Worm (Caenorhabditis elegans) whole organism, mixed stage, embryonic: ENCODE results near the gene crn-5.

ENCODE experiments used
- M03D4.4 ChIP-seq: sonication (generic microtip); optimal IDR thresholded peaks from 2 replicates; lab custom pipeline; 2017; ENCODE audit warnings: mild to moderate bottlenecking, missing genetic modification characterization, missing compliant biosample characterization
- bed-3 ChIP-seq: fragments of 200-800 bp; sonication (Bioruptor generic); optimal IDR thresholded peaks from 3 replicates; lab custom pipeline; 2018; ENCODE audit warnings: mild to moderate bottlenecking, missing genetic modification characterization, moderate library complexity, missing compliant biosample characterization
- blmp-1 ChIP-seq: fragments of 150-350 bp; optimal IDR thresholded peaks from 2 replicates; lab custom pipeline; 2014; ENCODE audit warnings: missing biosample characterization, missing genetic modification characterization
- ceh-39 ChIP-seq: fragments of 150-350 bp; optimal IDR thresholded peaks from 2 replicates; lab custom pipeline; 2014; ENCODE audit warnings: missing biosample characterization, missing genetic modification characterization
- ceh-43 ChIP-seq: fragments of 200-800 bp; sonication (Bioruptor generic); optimal IDR thresholded peaks from 2 replicates; lab custom pipeline; 2018; ENCODE audit warnings: mild to moderate bottlenecking, missing genetic modification characterization, moderate library complexity, missing compliant biosample characterization
- ceh-83 ChIP-seq: fragments of 200-800 bp; sonication (Bioruptor generic); optimal IDR thresholded peaks from 2 replicates; lab custom pipeline; 2018; ENCODE audit warnings: mild to moderate bottlenecking, missing genetic modification characterization, missing compliant biosample characterization
- ces-1 ChIP-seq: fragments of 150-350 bp; optimal IDR thresholded peaks from 2 replicates; lab custom pipeline; 2014; ENCODE audit warnings: missing biosample characterization, missing genetic modification reagents, missing genetic modification characterization
- cnd-1 ChIP-seq: fragments of 200-800 bp; sonication (Bioruptor generic); optimal IDR thresholded peaks from 2 replicates; lab custom pipeline; 2018; ENCODE audit warnings: mild to moderate bottlenecking, missing genetic modification characterization, missing compliant biosample characterization
- drap-1 ChIP-seq: fragments of 200-800 bp; sonication (Bioruptor generic); optimal IDR thresholded peaks from 3 replicates; lab custom pipeline; 2018; ENCODE audit warnings: mild to moderate bottlenecking, missing genetic modification characterization, missing compliant biosample characterization
- elt-1 ChIP-seq: sonication (generic microtip); optimal IDR thresholded peaks from 2 replicates; lab custom pipeline; 2017; ENCODE audit warnings: missing genetic modification characterization, mild to moderate bottlenecking, missing compliant biosample characterization, antibody characterized with exemption, moderate library complexity, borderline replicate concordance; ENCODE audit not compliant: insufficient read depth
- elt-3 ChIP-seq: fragments of 150-350 bp; optimal IDR thresholded peaks from 2 replicates; lab custom pipeline; 2014; ENCODE audit warnings: missing biosample characterization, missing genetic modification characterization
- flh-1 ChIP-seq: fragments of 200-800 bp; sonication (Bioruptor generic); optimal IDR thresholded peaks from 2 replicates; lab custom pipeline; 2018; ENCODE audit warnings: mild to moderate bottlenecking, missing genetic modification characterization, moderate library complexity, missing compliant biosample characterization
- ham-2 ChIP-seq: fragments of 200-800 bp; sonication (Bioruptor generic); optimal IDR thresholded peaks from 2 replicates; lab custom pipeline; 2018; ENCODE audit warnings: mild to moderate bottlenecking, missing genetic modification characterization, missing compliant biosample characterization
- hlh-1 ChIP-seq: fragments of 150-350 bp; optimal IDR thresholded peaks from 2 replicates; lab custom pipeline; 2014; ENCODE audit warnings: missing biosample characterization, missing genetic modification reagents, missing genetic modification characterization
- lin-13 ChIP-seq: fragments of 150-350 bp; optimal IDR thresholded peaks from 2 replicates; lab custom pipeline; 2014; ENCODE audit warnings: missing biosample characterization, missing genetic modification characterization
- lsy-2 ChIP-seq: fragments of 150-350 bp; optimal IDR thresholded peaks from 2 replicates; lab custom pipeline; 2014; ENCODE audit warnings: missing biosample characterization, missing genetic modification characterization
- mab-5 ChIP-seq: fragments of 150-350 bp; optimal IDR thresholded peaks from 2 replicates; lab custom pipeline; 2014; ENCODE audit warnings: missing biosample characterization, missing genetic modification characterization
- mep-1 ChIP-seq: fragments of 150-350 bp; optimal IDR thresholded peaks from 2 replicates; lab custom pipeline; 2017; ENCODE audit warnings: missing biosample characterization, missing genetic modification reagents, missing genetic modification characterization, inconsistent platforms
- mls-2 ChIP-seq: sonication (generic microtip); optimal IDR thresholded peaks from 2 replicates; lab custom pipeline; 2016; ENCODE audit warnings: mild to moderate bottlenecking, missing genetic modification characterization, moderate library complexity, missing compliant biosample characterization
- nhr-12 ChIP-seq: fragments of 150-350 bp; optimal IDR thresholded peaks from 2 replicates; lab custom pipeline; 2014; ENCODE audit warnings: missing biosample characterization, missing genetic modification characterization
- nhr-2 ChIP-seq: fragments of 150-350 bp; optimal IDR thresholded peaks from 2 replicates; lab custom pipeline; 2014; ENCODE audit warnings: missing biosample characterization, missing genetic modification characterization
- nhr-237 ChIP-seq: fragments of 150-350 bp; optimal IDR thresholded peaks from 2 replicates; lab custom pipeline; 2014; ENCODE audit warnings: missing biosample characterization, missing genetic modification characterization
- nhr-28 ChIP-seq: fragments of 150-350 bp; optimal IDR thresholded peaks from 2 replicates; lab custom pipeline; 2014; ENCODE audit warnings: missing biosample characterization, missing genetic modification characterization
- nhr-76 ChIP-seq: sonication (generic microtip); optimal IDR thresholded peaks from 2 replicates; lab custom pipeline; 2017; ENCODE audit warnings: missing biosample characterization, missing genetic modification characterization
- pha-4 ChIP-seq: fragments of 150-350 bp; optimal IDR thresholded peaks from 2 replicates; lab custom pipeline; 2018; ENCODE audit warnings: missing biosample characterization, missing genetic modification reagents, missing genetic modification characterization
- sem-2 ChIP-seq: fragments of 200-800 bp; sonication (Bioruptor generic); optimal IDR thresholded peaks from 2 replicates; lab custom pipeline; 2018; ENCODE audit warnings: mild to moderate bottlenecking, missing genetic modification characterization, missing compliant biosample characterization
- snpc-4 ChIP-seq: fragments of 150-350 bp; optimal IDR thresholded peaks from 2 replicates; lab custom pipeline; 2014; ENCODE audit warnings: missing biosample characterization, missing genetic modification characterization
- sptf-1 ChIP-seq: sonication (generic microtip); optimal IDR thresholded peaks from 2 replicates; lab custom pipeline; 2017; ENCODE audit warnings: mild to moderate bottlenecking, missing genetic modification characterization, moderate library complexity, missing compliant biosample characterization
- tbx-8 ChIP-seq: fragments of 200-800 bp; sonication (Bioruptor generic); optimal IDR thresholded peaks from 2 replicates; lab custom pipeline; 2018; ENCODE audit warnings: mild to moderate bottlenecking, missing genetic modification characterization, moderate library complexity, missing compliant biosample characterization
- unc-120 ChIP-seq: sonication (generic microtip); optimal IDR thresholded peaks from 2 replicates; lab custom pipeline; 2017; ENCODE audit warnings: missing genetic modification characterization, missing compliant biosample characterization; ENCODE audit not compliant: poor library complexity, severe bottlenecking
- unc-39 ChIP-seq: fragments of 150-350 bp; optimal IDR thresholded peaks from 2 replicates; lab custom pipeline; 2014; ENCODE audit warnings: missing biosample characterization, missing genetic modification characterization
- unc-62 ChIP-seq: fragments of 150-350 bp; optimal IDR thresholded peaks from 2 replicates; lab custom pipeline; 2014; ENCODE audit warnings: missing biosample characterization, missing genetic modification reagents, missing genetic modification characterization
- zip-8 ChIP-seq: fragments of 150-350 bp; optimal IDR thresholded peaks from 2 replicates; lab custom pipeline; 2014; ENCODE audit warnings: missing biosample characterization, missing genetic modification characterization
- ztf-11 ChIP-seq: fragments of 150-350 bp; optimal IDR thresholded peaks from 2 replicates; lab custom pipeline; 2014; ENCODE audit warnings: missing biosample characterization, missing genetic modification characterization

crn-5 gene

ce11 chrII:10594312-10594711 lies 1.8 kb downstream of the crn-5 start:
- TF ChIP-seq ceh-39: no peak
- TF ChIP-seq flh-1 (GFP tag; lab: Kevin White, UChicago): no peak
- TF ChIP-seq lin-13 (tag; lab: Kevin White, UChicago): no peak
- peak; percentile 94 for TF ChIP-seq zip-8 (tag; lab: Kevin White, UChicago)

ce11 chrII:10594758-10595157 lies 2.2 kb downstream of the crn-5 start, which contains the start of gene C14A4.6:
Gene C14A4.6 (minus strand): TSS chrII:10594776.
- TF ChIP-seq ztf-11 (tag; lab: Kevin White, UChicago) (no peak), snpc-4 (no peak), pha-4 (no peak), nhr-2 (no peak), M03D4.4 (tag; lab: Kevin White, UChicago) (no peak), zip-8 (tag; lab: Kevin White, UChicago) (no peak), lsy-2 (tag; lab: Kevin White, UChicago) (no peak), nhr-12 (no peak), nhr-76 (no peak), unc-120 (tag; lab: Kevin White, UChicago) (no peak), lin-13 (tag; lab: Kevin White, UChicago) (no peak), nhr-237 (tag; lab: Kevin White, UChicago) (no peak), drap-1 (GFP tag; lab: Kevin White, UChicago) (no peak), elt-3 (tag; lab: Kevin White, UChicago) (no peak), ceh-43 (GFP tag; lab: Kevin White, UChicago) (no peak), cnd-1 (tag; lab: Kevin White, UChicago) (no peak), blmp-1 (no peak)

ce11 chrII:10596462-10596861 lies 3.9 kb downstream of the crn-5 start, which contains the start of gene C14A4.7:
Gene C14A4.7 (minus strand): TSS chrII:10596562.
- no peak for TF ChIP-seq ham-2 (GFP tag; lab: Kevin White, UChicago)
- TF ChIP-seq ztf-11 (tag; lab: Kevin White, UChicago): no peak
- TF ChIP-seq nhr-2: no peak
- no peak for TF ChIP-seq M03D4.4 (tag; lab: Kevin White, UChicago)
- no peak for TF ChIP-seq cnd-1 (tag; lab: Kevin White, UChicago)
- no peak for TF ChIP-seq nhr-12
- TF ChIP-seq blmp-1: no peak
- no peak for TF ChIP-seq bed-3
- no peak for TF ChIP-seq sptf-1
- TF ChIP-seq, all 35 proteins: peak for 0

ce11 chrII:10598039-10598438 lies 5.5 kb downstream of the crn-5 start, which contains the start of gene C14A4.8:
Gene C14A4.8 (minus strand): TSS chrII:10598139.
- TF ChIP-seq ceh-43 (GFP tag; lab: Kevin White, UChicago) (no peak), unc-120 (tag; lab: Kevin White, UChicago) (no peak), elt-3 (tag; lab: Kevin White, UChicago) (no peak), hlh-1 (tag; lab: Kevin White, UChicago) (no peak), pha-4 (no peak), blmp-1 (no peak), mls-2 (no peak), zip-8 (tag; lab: Kevin White, UChicago) (no peak), ceh-83 (GFP tag; lab: Kevin White, UChicago) (no peak), cnd-1 (tag; lab: Kevin White, UChicago) (no peak), nhr-28 (tag; lab: Kevin White, UChicago) (no peak), ztf-11 (tag; lab: Kevin White, UChicago) (no peak), unc-39 (tag; lab: Kevin White, UChicago) (no peak), nhr-237 (tag; lab: Kevin White, UChicago) (no peak), nhr-76 (no peak), lin-13 (tag; lab: Kevin White, UChicago) (no peak), nhr-12 (no peak), ces-1 (GFP tag; lab: Kevin White, UChicago) (no peak), mab-5 (tag; lab: Kevin White, UChicago) (no peak)
- TF ChIP-seq, all 35 proteins: peak for 0

ce11 chrII:10598970-10599369 lies 6.4 kb downstream of the crn-5 start, which contains the start of gene C14A4.9:
Gene C14A4.9 (plus strand): TSS chrII:10599337.
- TF ChIP-seq nhr-12 (no peak), elt-3 (tag; lab: Kevin White, UChicago) (peak; percentile 79)

- TF ChIP-seq sem-2 (GFP tag; lab: Kevin White, UChicago): no peak
- no peak for TF ChIP-seq tbx-8 (GFP tag; lab: Kevin White, UChicago)
- TF ChIP-seq cnd-1 (tag; lab: Kevin White, UChicago): no peak
- TF ChIP-seq nhr-76: no peak
- TF ChIP-seq elt-1 (tag; lab: Kevin White, UChicago): no peak
- TF ChIP-seq mep-1 (tag; lab: Kevin White, UChicago): no peak
- TF ChIP-seq zip-8 (tag; lab: Kevin White, UChicago): no peak
- TF ChIP-seq ztf-11 (tag; lab: Kevin White, UChicago): no peak
- no peak for TF ChIP-seq unc-62 (GFP tag; lab: Kevin White, UChicago)
- no peak for TF ChIP-seq snpc-4
- no peak for TF ChIP-seq blmp-1
- TF ChIP-seq ceh-83 (GFP tag; lab: Kevin White, UChicago): no peak
These were observed 9.6 kb downstream of the crn-5 start, which contains the start of gene srv-2 for ce11 chrII:10602184-10602583. Gene srv-2 (minus strand): TSS chrII:10602284.
